Worm (Caenorhabditis elegans): ENCODE results near the gene K12H4.6.

The K12H4.6 gene

ce11 chrIII:8037941-8038340, 4.7 kb downstream of the K12H4.6 start, which contains the start of gene dpf-6:
dpf-6 (plus strand) TSS chrIII:8038241.
- TF ChIP-seq mab-5 (tag; optimal IDR thresholded peaks at IDR 0.05) (no peak), nhr-11 (tag; optimal IDR thresholded peaks at IDR 0.05) (no peak), nhr-12 (tag; optimal IDR thresholded peaks at IDR 0.05) (no peak), peb-1 (tag; optimal IDR thresholded peaks at IDR 0.05) (no peak), ceh-16 (tag; optimal IDR thresholded peaks at IDR 0.05) (no peak), mbf-1 (tag; optimal IDR thresholded peaks at IDR 0.05) (no peak), nhr-237 (tag; optimal IDR thresholded peaks at IDR 0.05) (no peak), unc-39 (tag; optimal IDR thresholded peaks at IDR 0.05) (no peak), fos-1 (tag; optimal IDR thresholded peaks at IDR 0.05) (no peak), ztf-11 (tag; optimal IDR thresholded peaks at IDR 0.05) (no peak), ztf-4 (tag; optimal IDR thresholded peaks at IDR 0.05) (no peak), sem-4 (tag; optimal IDR thresholded peaks at IDR 0.05) (no peak), lin-13 (GFP tag; optimal IDR thresholded peaks at IDR 0.05) (no peak)

- TF ChIP-seq blmp-1 (tag; optimal IDR thresholded peaks at IDR 0.05; ENCODE audit: insufficient read depth) (peak; percentile 2), lsy-2 (tag; optimal IDR thresholded peaks at IDR 0.05) (no peak), sma-9 (GFP tag; optimal IDR thresholded peaks at IDR 0.05) (peak; percentile 58), sma-9 (tag; optimal IDR thresholded peaks at IDR 0.05) (no peak)
Measured at ce11 chrIII:8036497-8036896, 6.2 kb downstream of the K12H4.6 start.

- TF ChIP-seq nhr-25 (tag; optimal IDR thresholded peaks at IDR 0.05) (peak; percentile 26), unc-62 (GFP tag; optimal IDR thresholded peaks at IDR 0.05) (no peak), sma-9 (GFP tag; optimal IDR thresholded peaks at IDR 0.05) (peak; percentile 19), sma-9 (tag; optimal IDR thresholded peaks at IDR 0.05) (no peak)
Measured at ce11 chrIII:8036050-8036449, 6.6 kb downstream of the K12H4.6 start.

- TF ChIP-seq ceh-82 (tag; optimal IDR thresholded peaks at IDR 0.05) (no peak), nhr-12 (tag; optimal IDR thresholded peaks at IDR 0.05) (no peak), ztf-1 (GFP tag; conservative IDR thresholded peaks at IDR 0.05) (no peak), blmp-1 (tag; optimal IDR thresholded peaks at IDR 0.05; ENCODE audit: insufficient read depth) (no peak), mdl-1 (tag; optimal IDR thresholded peaks at IDR 0.05) (no peak), ztf-11 (tag; optimal IDR thresholded peaks at IDR 0.05) (no peak), C34F6.9 (tag; optimal IDR thresholded peaks at IDR 0.05) (no peak), ama-1 (optimal IDR thresholded peaks at IDR 0.05) (no peak), Y55F3AM.14 (GFP tag; optimal IDR thresholded peaks at IDR 0.05) (no peak), sma-3 (GFP tag; optimal IDR thresholded peaks at IDR 0.05) (no peak), mbf-1 (tag; optimal IDR thresholded peaks at IDR 0.05) (no peak), lin-11 (tag; optimal IDR thresholded peaks at IDR 0.05) (no peak), nhr-129 (tag; optimal IDR thresholded peaks at IDR 0.05) (no peak), nhr-11 (tag; optimal IDR thresholded peaks at IDR 0.05) (no peak)
Measured at ce11 chrIII:8033534-8033933, 9.1 kb downstream of the K12H4.6 start, which contains the start of gene F44B9.10. F44B9.10 (minus strand) TSS chrIII:8033634.

- no peak for TF ChIP-seq sem-4 (tag; optimal IDR thresholded peaks at IDR 0.05)
- TF ChIP-seq lin-39 (tag; optimal IDR thresholded peaks at IDR 0.05): no peak
Measured at ce11 chrIII:8030963-8031362, 11.7 kb downstream of the K12H4.6 start, which contains the start of gene F44B9.9. F44B9.9 (minus strand) TSS chrIII:8031063.

- no peak for TF ChIP-seq mab-5 (tag; optimal IDR thresholded peaks at IDR 0.05)
- no peak for TF ChIP-seq ZK546.5 (tag; optimal IDR thresholded peaks at IDR 0.05)
- TF ChIP-seq mbf-1 (tag; optimal IDR thresholded peaks at IDR 0.05): no peak
- peak; percentile 23 for TF ChIP-seq blmp-1 (tag; optimal IDR thresholded peaks at IDR 0.05; ENCODE audit: insufficient read depth)
- peak; percentile 40 for TF ChIP-seq sem-4 (tag; optimal IDR thresholded peaks at IDR 0.05)
- TF ChIP-seq ztf-4 (tag; optimal IDR thresholded peaks at IDR 0.05): no peak
- TF ChIP-seq nhr-129 (tag; optimal IDR thresholded peaks at IDR 0.05): no peak
- TF ChIP-seq unc-55 (GFP tag; optimal IDR thresholded peaks at IDR 0.05): peak; percentile 72
- peak; percentile 50 for TF ChIP-seq sma-9 (GFP tag; optimal IDR thresholded peaks at IDR 0.05)
- TF ChIP-seq sma-9 (tag; optimal IDR thresholded peaks at IDR 0.05): no peak
- TF ChIP-seq nhr-6 (tag; optimal IDR thresholded peaks at IDR 0.05): no peak
- no peak for TF ChIP-seq elt-1 (tag; optimal IDR thresholded peaks at IDR 0.05)
- no peak for TF ChIP-seq nhr-237 (tag; optimal IDR thresholded peaks at IDR 0.05)
- TF ChIP-seq nhr-23 (tag; optimal IDR thresholded peaks at IDR 0.05): no peak
- no peak for TF ChIP-seq lin-11 (tag; optimal IDR thresholded peaks at IDR 0.05)
- TF ChIP-seq nhr-77 (tag; optimal IDR thresholded peaks at IDR 0.05): no peak
- TF ChIP-seq ama-1 (optimal IDR thresholded peaks at IDR 0.05): no peak
- no peak for TF ChIP-seq nhr-21 (tag; optimal IDR thresholded peaks at IDR 0.05)
- TF ChIP-seq C34F6.9 (tag; optimal IDR thresholded peaks at IDR 0.05): peak; percentile 41
- TF ChIP-seq ztf-1 (GFP tag; conservative IDR thresholded peaks at IDR 0.05): no peak
- TF ChIP-seq alr-1 (tag; optimal IDR thresholded peaks at IDR 0.05): no peak
- TF ChIP-seq ztf-11 (tag; optimal IDR thresholded peaks at IDR 0.05): no peak
- TF ChIP-seq crh-2 (tag; optimal IDR thresholded peaks at IDR 0.05): peak; percentile 81
- TF ChIP-seq peb-1 (tag; optimal IDR thresholded peaks at IDR 0.05): no peak
- TF ChIP-seq ceh-82 (tag; optimal IDR thresholded peaks at IDR 0.05): no peak
- no peak for TF ChIP-seq nhr-10 (tag; optimal IDR thresholded peaks at IDR 0.05)
- TF ChIP-seq mdl-1 (tag; optimal IDR thresholded peaks at IDR 0.05): no peak
- no peak for TF ChIP-seq Y55F3AM.14 (GFP tag; optimal IDR thresholded peaks at IDR 0.05)
- peak; percentile 71 for TF ChIP-seq gmeb-1 (tag; optimal IDR thresholded peaks at IDR 0.05)
- no peak for TF ChIP-seq snpc-4 (tag; optimal IDR thresholded peaks at IDR 0.05)
- TF ChIP-seq lin-13 (GFP tag; optimal IDR thresholded peaks at IDR 0.05): peak; percentile 63
Measured at ce11 chrIII:8029487-8029886, 13.2 kb downstream of the K12H4.6 start, which contains the start of gene F44B9.8. F44B9.8 (minus strand) TSS chrIII:8029649.
